Worm (Caenorhabditis elegans) whole organism, early embryonic: ENCODE results near the gene frm-7.

ENCODE experiments used
- ets-7 ChIP-seq: sonication (generic microtip); optimal IDR thresholded peaks from 2 replicates; lab custom pipeline; 2016; ENCODE audit warnings: missing genotype, missing genetic modification characterization, missing compliant biosample characterization
- tbx-11 ChIP-seq: fragments of 200-800 bp; sonication (Bioruptor generic); IDR thresholded peaks from 2 replicates; pipeline ENCODE4 v1.3.6; 2022; ENCODE audit warnings: missing genetic modification characterization, missing compliant biosample characterization

DNA sequence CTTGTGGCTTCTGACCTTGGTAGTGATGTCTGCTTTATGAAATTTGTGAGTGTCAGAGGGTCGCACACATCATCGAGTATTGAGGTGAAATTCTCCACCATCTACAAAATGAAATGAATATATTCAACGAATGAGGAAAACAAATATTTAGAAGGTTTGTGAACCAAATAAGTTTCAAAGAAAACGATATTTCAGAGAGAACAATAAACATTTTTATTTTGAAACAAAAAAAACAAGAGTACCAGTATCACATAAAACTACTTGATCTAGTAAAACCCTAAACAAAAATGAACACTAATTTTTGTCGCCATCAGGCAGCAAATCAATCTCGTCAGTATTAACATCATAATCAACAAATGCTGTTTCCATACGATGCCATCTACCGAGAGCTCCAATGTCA lies 14.8 kb downstream of the frm-7 start, which contains the start of gene R04F11.3:
- no peak for TF ChIP-seq tbx-11 (GFP tag; lab: Robert Waterston, UW)
- TF ChIP-seq ets-7 (tag; lab: Kevin White, UChicago), result no peak
